Worm (Caenorhabditis elegans) whole organism, L1 larva: ENCODE measurements around the gene Y45F10B.13.

Source experiments
- C04F5.9 ChIP-seq: sonication (generic microtip); optimal IDR thresholded peaks from 2 replicates; lab custom pipeline; 2016; ENCODE audit warnings: missing genetic modification characterization, missing compliant biosample characterization
- F16B12.6 ChIP-seq: fragments of 150-350 bp; optimal IDR thresholded peaks from 2 replicates; lab custom pipeline; 2014; ENCODE audit warnings: missing biosample characterization, missing genetic modification characterization
- aly-2 ChIP-seq: fragments of 150-350 bp; optimal IDR thresholded peaks from 2 replicates; lab custom pipeline; 2014; ENCODE audit warnings: missing biosample characterization, missing genetic modification characterization
- ceh-63 ChIP-seq: fragments of 200-800 bp; sonication (Bioruptor generic); optimal IDR thresholded peaks from 2 replicates; lab custom pipeline; 2018; ENCODE audit warnings: mild to moderate bottlenecking, missing genetic modification characterization, missing compliant biosample characterization
- ceh-8 ChIP-seq: fragments of 200-800 bp; sonication (Bioruptor generic); optimal IDR thresholded peaks from 2 replicates; lab custom pipeline; 2018; ENCODE audit warnings: mild to moderate bottlenecking, missing genetic modification characterization, moderate library complexity, missing compliant biosample characterization
- ceh-82 ChIP-seq, 3 experiments: fragments of 150-350 bp in 1 of 3; sonication (generic microtip) in 2 of 3; optimal IDR thresholded peaks; 2 replicates each; lab custom pipeline; 2014 to 2017; ENCODE audit warnings: missing biosample characterization in 3 of 3, missing genetic modification characterization in 3 of 3
- ceh-88 ChIP-seq: fragments of 200-800 bp; sonication (Bioruptor generic); IDR thresholded peaks from 2 replicates; pipeline ENCODE4 v1.3.6; 2022; ENCODE audit warnings: missing genetic modification characterization, missing compliant biosample characterization
- ceh-90 ChIP-seq: sonication (generic microtip); optimal IDR thresholded peaks from 2 replicates; lab custom pipeline; 2016; ENCODE audit warnings: missing genetic modification characterization, missing compliant biosample characterization
- dsc-1 ChIP-seq: sonication (generic microtip); optimal IDR thresholded peaks from 2 replicates; lab custom pipeline; 2016; ENCODE audit warnings: mild to moderate bottlenecking, missing genetic modification characterization, missing compliant biosample characterization
- efl-1 ChIP-seq, 4 experiments: fragments of 150-350 bp; optimal IDR thresholded peaks in 3 of 4; peaks in 1 of 4; 1 replicate in 1 of 4; 2 replicates in 3 of 4; lab custom pipeline; 2014; ENCODE audit warnings: missing biosample characterization in 2 of 4, missing genetic modification characterization in 2 of 4, missing genetic modification reagents in 2 of 4
- egl-27 ChIP-seq, 2 experiments: fragments of 150-350 bp in 1 of 2; sonication (generic microtip); optimal IDR thresholded peaks; 3 replicates each; lab custom pipeline; 2017 to 2018; ENCODE audit warnings: missing biosample characterization in 2 of 2, missing genetic modification characterization in 2 of 2, missing genetic modification reagents in 2 of 2
- elt-2 ChIP-seq: sonication (generic microtip); optimal IDR thresholded peaks from 2 replicates; lab custom pipeline; 2016; ENCODE audit warnings: missing genetic modification characterization, mild to moderate bottlenecking, inconsistent platforms, missing compliant biosample characterization, missing genetic modification reagents
- fkh-4 ChIP-seq: sonication (generic microtip); optimal IDR thresholded peaks from 2 replicates; lab custom pipeline; 2016; ENCODE audit warnings: missing compliant biosample characterization, missing genetic modification characterization, borderline replicate concordance
- fkh-8 ChIP-seq: sonication (generic microtip); optimal IDR thresholded peaks from 2 replicates; lab custom pipeline; 2016; ENCODE audit warnings: mild to moderate bottlenecking, missing genetic modification characterization, missing compliant biosample characterization
- fos-1 ChIP-seq: fragments of 150-350 bp; optimal IDR thresholded peaks from 2 replicates; lab custom pipeline; 2014; ENCODE audit warnings: missing biosample characterization, missing genetic modification characterization
- hlh-17 ChIP-seq: fragments of 200-800 bp; sonication (Bioruptor generic); optimal IDR thresholded peaks from 2 replicates; lab custom pipeline; 2018; ENCODE audit warnings: missing genetic modification characterization, mild to moderate bottlenecking, missing compliant biosample characterization, moderate library complexity, borderline replicate concordance
- hpl-2 ChIP-seq: fragments of 150-350 bp; optimal IDR thresholded peaks from 2 replicates; lab custom pipeline; 2014; ENCODE audit warnings: missing biosample characterization, missing genetic modification reagents, missing genetic modification characterization
- lin-15B ChIP-seq: fragments of 150-350 bp; sonication (generic microtip); optimal IDR thresholded peaks from 3 replicates; lab custom pipeline; 2014; ENCODE audit warnings: missing biosample characterization, missing genetic modification characterization
- lin-35 ChIP-seq, 2 experiments: fragments of 150-350 bp; optimal IDR thresholded peaks; 2 replicates each; lab custom pipeline; 2014; ENCODE audit warnings: missing biosample characterization in 2 of 2, missing genetic modification characterization in 2 of 2, missing genetic modification reagents in 2 of 2
- lin-39 ChIP-seq: fragments of 150-350 bp; optimal IDR thresholded peaks from 2 replicates; lab custom pipeline; 2014; ENCODE audit warnings: missing biosample characterization, missing genetic modification reagents, missing genetic modification characterization
- lir-3 ChIP-seq: sonication (generic microtip); optimal IDR thresholded peaks from 2 replicates; lab custom pipeline; 2016; ENCODE audit warnings: mild to moderate bottlenecking, missing genetic modification characterization, moderate library complexity, missing compliant biosample characterization; ENCODE audit not compliant: poor library complexity
- lsy-2 ChIP-seq, 2 experiments: fragments of 150-350 bp; optimal IDR thresholded peaks; 2 replicates each; lab custom pipeline; 2014; ENCODE audit warnings: missing biosample characterization in 2 of 2, missing genetic modification characterization in 2 of 2
- mep-1 ChIP-seq: fragments of 150-350 bp; optimal IDR thresholded peaks from 2 replicates; lab custom pipeline; 2014; ENCODE audit warnings: missing biosample characterization, missing genetic modification characterization
- nhr-237 ChIP-seq: fragments of 150-350 bp; optimal IDR thresholded peaks from 2 replicates; lab custom pipeline; 2014; ENCODE audit warnings: missing biosample characterization, missing genetic modification characterization
- nhr-71 ChIP-seq: sonication (generic microtip); optimal IDR thresholded peaks from 2 replicates; lab custom pipeline; 2016; ENCODE audit warnings: mild to moderate bottlenecking, missing genetic modification characterization, moderate library complexity, missing compliant biosample characterization
- nhr-76 ChIP-seq: sonication (generic microtip); optimal IDR thresholded peaks from 2 replicates; lab custom pipeline; 2017; ENCODE audit warnings: missing biosample characterization, missing genetic modification characterization
- nhr-77 ChIP-seq: fragments of 150-350 bp; optimal IDR thresholded peaks from 2 replicates; lab custom pipeline; 2014; ENCODE audit warnings: missing biosample characterization, missing genetic modification characterization
- rnt-1 ChIP-seq: sonication (generic microtip); optimal IDR thresholded peaks from 2 replicates; lab custom pipeline; 2016; ENCODE audit warnings: mild to moderate bottlenecking, missing genetic modification characterization, moderate library complexity, missing compliant biosample characterization
- sup-37 ChIP-seq: fragments of 200-800 bp; sonication (Bioruptor generic); optimal IDR thresholded peaks from 2 replicates; lab custom pipeline; 2018; ENCODE audit warnings: mild to moderate bottlenecking, missing genetic modification characterization, missing compliant biosample characterization
- swsn-7 ChIP-seq: sonication (generic microtip); optimal IDR thresholded peaks from 2 replicates; lab custom pipeline; 2016; ENCODE audit warnings: missing genetic modification characterization, missing compliant biosample characterization
- tlp-1 ChIP-seq: fragments of 150-350 bp; optimal IDR thresholded peaks from 2 replicates; lab custom pipeline; 2014; ENCODE audit warnings: missing biosample characterization, missing genetic modification characterization
- unc-130 ChIP-seq: fragments of 150-350 bp; optimal IDR thresholded peaks from 2 replicates; lab custom pipeline; 2017; ENCODE audit warnings: missing biosample characterization, missing genetic modification characterization, inconsistent platforms
- unc-30 ChIP-seq: sonication (generic microtip); optimal IDR thresholded peaks from 2 replicates; lab custom pipeline; 2017; ENCODE audit warnings: missing biosample characterization, missing genetic modification characterization
- unc-98 ChIP-seq: fragments of 200-800 bp; sonication (Bioruptor generic); IDR thresholded peaks from 2 replicates; pipeline ENCODE4 v1.3.6; 2022; ENCODE audit warnings: missing genetic modification characterization, missing compliant biosample characterization
- zag-1 ChIP-seq: fragments of 150-350 bp; optimal IDR thresholded peaks from 2 replicates; lab custom pipeline; 2014; ENCODE audit warnings: missing biosample characterization, missing genetic modification characterization
- zip-4 ChIP-seq: fragments of 200-800 bp; sonication (Bioruptor generic); optimal IDR thresholded peaks from 2 replicates; lab custom pipeline; 2018; ENCODE audit warnings: mild to moderate bottlenecking, missing genetic modification characterization, moderate library complexity, missing compliant biosample characterization
- ztf-11 ChIP-seq, 2 experiments: sonication (generic microtip); optimal IDR thresholded peaks; 2 replicates each; lab custom pipeline; 2016 to 2017; ENCODE audit warnings: missing genetic modification characterization in 2 of 2, missing biosample characterization in 1 of 2, missing compliant biosample characterization in 1 of 2

Gene Y45F10B.13

DNA sequence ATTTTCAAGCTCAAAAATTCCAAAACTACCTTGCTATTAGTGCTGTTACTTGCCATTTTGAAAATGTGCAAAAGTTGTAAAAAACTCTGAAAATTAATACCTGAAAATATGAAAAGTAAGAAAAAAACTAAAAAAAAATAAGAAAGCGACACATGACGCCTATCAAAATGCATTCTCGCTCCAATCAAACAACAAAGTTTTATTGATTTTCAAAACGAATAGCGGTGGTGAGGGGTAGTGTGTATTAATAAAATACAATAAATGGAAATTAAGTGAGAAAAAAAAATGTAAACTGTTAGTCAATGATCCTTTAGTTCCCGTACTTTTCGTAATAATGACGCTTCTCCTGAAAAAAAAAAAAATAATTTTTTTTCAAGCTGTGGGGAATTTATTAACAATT lies 39.7 kb downstream of the Y45F10B.13 start, which contains the start of gene dcap-2 (continued):
- TF ChIP-seq zip-4 (GFP tag; lab: Kevin White, UChicago) = no peak
- no peak for TF ChIP-seq ceh-8
- peak; percentile 14 for TF ChIP-seq mep-1 (tag; lab: Kevin White, UChicago)
- TF ChIP-seq lsy-2 (tag; optimal IDR thresholded peaks at IDR 0.05; lab: Kevin White, UChicago) = peak in 1 of 2 experiments; percentile 49
- no peak for TF ChIP-seq fos-1 (tag; lab: Kevin White, UChicago)
- no peak for TF ChIP-seq lin-39
- no peak for TF ChIP-seq zag-1 (tag; lab: Kevin White, UChicago)
- no peak for TF ChIP-seq elt-2 (tag; lab: Kevin White, UChicago)
- TF ChIP-seq sup-37 (GFP tag; lab: Kevin White, UChicago) = no peak

DNA sequence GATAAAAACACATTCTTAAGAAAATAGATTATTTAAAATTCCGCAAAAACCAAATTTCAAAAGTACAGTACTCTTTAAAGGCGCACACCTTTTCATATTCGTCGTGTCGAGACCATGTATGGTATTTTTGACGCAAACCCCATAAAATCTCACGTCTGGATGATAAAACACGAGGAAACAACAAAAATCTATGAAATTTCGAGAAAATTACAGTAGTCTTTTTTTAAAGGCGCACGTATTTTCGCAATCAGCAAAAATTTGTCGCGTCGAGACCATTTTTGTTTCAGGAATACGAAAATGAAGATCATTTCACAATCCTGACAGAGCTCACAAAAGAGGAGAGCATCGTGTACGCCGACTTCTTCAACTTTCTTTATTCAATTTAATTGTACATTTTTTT lies 48.5 kb downstream of the Y45F10B.13 start:
- TF ChIP-seq aly-2 (no peak), lin-15B (no peak), ceh-90 (no peak), ceh-88 (GFP tag; lab: Robert Waterston, UW) (no peak), dsc-1 (tag; lab: Kevin White, UChicago) (no peak), tlp-1 (no peak), lir-3 (no peak), ceh-63 (GFP tag; lab: Kevin White, UChicago) (no peak), C04F5.9 (no peak), unc-130 (no peak), hpl-2 (GFP tag; lab: Kevin White, UChicago) (no peak), nhr-237 (no peak), rnt-1 (tag; lab: Kevin White, UChicago) (no peak)

DNA sequence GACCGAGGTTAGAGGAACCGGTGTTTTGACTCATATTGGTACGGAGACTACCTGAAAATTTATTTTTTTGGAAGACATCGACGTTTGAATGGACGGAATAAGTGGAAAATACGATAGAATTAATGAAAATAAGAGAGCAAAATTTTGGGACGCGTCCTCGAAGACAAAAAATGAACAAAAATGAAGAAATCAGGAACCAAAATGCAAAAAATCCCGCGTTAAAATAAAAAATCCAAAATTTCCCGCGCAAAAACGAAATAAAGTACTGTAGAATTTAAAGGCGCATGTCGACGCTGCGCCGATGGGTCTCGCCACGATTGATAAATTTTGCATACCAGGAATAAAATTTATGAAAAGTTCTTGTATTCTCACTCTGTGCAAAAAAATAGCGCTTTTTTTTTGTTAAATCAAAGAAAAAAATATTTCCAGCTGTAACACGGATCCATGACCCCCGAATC lies 49.4 kb downstream of the Y45F10B.13 start, which contains the start of gene puf-3:
Gene puf-3 (minus strand): TSS at position 51 of the 458 bp plus-strand sequence.
- TF ChIP-seq nhr-76 (tag; lab: Kevin White, UChicago) (no peak), unc-98 (no peak), egl-27 (tag; optimal IDR thresholded peaks at IDR 0.05; lab: Kevin White, UChicago) (no peak), ceh-8 (no peak), fkh-4 (tag; lab: Kevin White, UChicago) (no peak), rnt-1 (tag; lab: Kevin White, UChicago) (no peak), unc-30 (tag; lab: Kevin White, UChicago) (no peak), fkh-8 (tag; lab: Kevin White, UChicago) (no peak), ztf-11 (tag; optimal IDR thresholded peaks at IDR 0.05; lab: Kevin White, UChicago) (no peak), efl-1 (optimal IDR thresholded peaks at IDR 0.05; lab: Kevin White, UChicago) (no peak), efl-1 (GFP tag; optimal IDR thresholded peaks at IDR 0.05 in 1 of 2; lab: Kevin White, UChicago) (no peak), ceh-82 (tag; optimal IDR thresholded peaks at IDR 0.05; lab: Kevin White, UChicago) (no peak), aly-2 (no peak), swsn-7 (tag; lab: Kevin White, UChicago) (no peak), mep-1 (tag; lab: Kevin White, UChicago) (no peak), nhr-77 (tag; lab: Kevin White, UChicago) (no peak), nhr-71 (tag; lab: Kevin White, UChicago) (no peak), lin-35 (GFP tag; optimal IDR thresholded peaks at IDR 0.05; lab: Kevin White, UChicago) (no peak), fos-1 (tag; lab: Kevin White, UChicago) (no peak)
- TF ChIP-seq, all 84 proteins: peak for 0

DNA sequence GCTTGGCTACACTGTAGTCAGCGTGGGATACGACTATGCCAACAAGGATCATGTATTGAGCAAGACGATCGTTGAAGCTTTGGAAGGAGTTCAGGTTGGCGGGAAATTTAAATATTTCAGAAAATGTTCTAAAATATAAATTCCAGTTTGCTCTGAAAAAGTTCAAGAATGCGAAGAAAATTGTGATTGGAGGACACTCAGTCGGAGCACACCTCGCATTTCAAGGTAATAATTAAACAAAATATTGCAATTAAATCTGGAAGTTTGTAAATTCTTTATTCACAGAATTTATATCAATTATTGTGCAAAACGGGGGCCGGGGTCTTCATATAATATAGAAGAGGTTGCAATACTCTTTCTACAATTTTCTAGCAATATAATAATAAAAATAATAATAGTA lies 51.5 kb downstream of the Y45F10B.13 start:
- TF ChIP-seq F16B12.6 (tag; lab: Kevin White, UChicago) (no peak), hlh-17 (GFP tag; lab: Kevin White, UChicago) (no peak)
